Worm (Caenorhabditis elegans) whole organism, young adult: ENCODE data around the gene sel-7.

Experiments
- B0019.2 ChIP-seq: fragments of 200-800 bp; sonication (Bioruptor generic); conservative IDR thresholded peaks from 2 replicates; pipeline ENCODE4 v1.3.6; 2022; ENCODE audit warnings: missing genetic modification reagents, missing genetic modification characterization, missing compliant biosample characterization
- C06A6.2 ChIP-seq: fragments of 200-800 bp; sonication (Bioruptor generic); conservative IDR thresholded peaks from 2 replicates; pipeline ENCODE4 v1.3.6; 2022; ENCODE audit warnings: missing genetic modification characterization, missing compliant biosample characterization
- D2030.7 ChIP-seq: fragments of 200-800 bp; sonication (Bioruptor generic); IDR thresholded peaks from 2 replicates; pipeline ENCODE4 v1.3.6; 2022; ENCODE audit warnings: missing genetic modification reagents, missing genetic modification characterization, missing compliant biosample characterization
- F22D6.2 ChIP-seq: sonication (generic microtip); optimal IDR thresholded peaks from 2 replicates; lab custom pipeline; 2016; ENCODE audit warnings: mild to moderate bottlenecking, missing genetic modification characterization, missing compliant biosample characterization
- F57A8.1 ChIP-seq: fragments of 200-800 bp; sonication (Bioruptor generic); optimal IDR thresholded peaks from 2 replicates; lab custom pipeline; 2018; ENCODE audit warnings: mild to moderate bottlenecking, missing genetic modification characterization, moderate library complexity, missing compliant biosample characterization
- T26A5.8 ChIP-seq: sonication (generic microtip); optimal IDR thresholded peaks from 2 replicates; lab custom pipeline; 2016; ENCODE audit warnings: missing genetic modification characterization, missing compliant biosample characterization
- Y53G8AR.9 ChIP-seq: fragments of 200-800 bp; sonication (Bioruptor generic); conservative IDR thresholded peaks from 2 replicates; pipeline ENCODE4 v1.3.6; 2022; ENCODE audit warnings: missing genetic modification reagents, missing genetic modification characterization, missing compliant biosample characterization
- Y56A3A.18 ChIP-seq: fragments of 200-800 bp; sonication (Bioruptor generic); IDR thresholded peaks from 2 replicates; pipeline ENCODE4 v1.3.6; 2022; ENCODE audit warnings: missing genetic modification reagents, missing genetic modification characterization, missing compliant biosample characterization
- Y67H2A.10 ChIP-seq: fragments of 200-800 bp; sonication (Bioruptor generic); conservative IDR thresholded peaks from 2 replicates; pipeline ENCODE4 v1.3.6; 2022; ENCODE audit warnings: missing genetic modification reagents, missing genetic modification characterization, missing compliant biosample characterization
- akir-1 ChIP-seq: fragments of 200-800 bp; sonication (Bioruptor generic); optimal IDR thresholded peaks from 2 replicates; lab custom pipeline; 2018; ENCODE audit warnings: mild to moderate bottlenecking, missing genetic modification characterization, moderate library complexity, missing compliant biosample characterization
- aptf-3 ChIP-seq: fragments of 200-800 bp; sonication (Bioruptor generic); IDR thresholded peaks from 2 replicates; pipeline ENCODE4 v1.3.6; 2022; ENCODE audit warnings: missing genetic modification characterization, missing compliant biosample characterization
- bed-1 ChIP-seq: fragments of 200-800 bp; sonication (Bioruptor generic); IDR thresholded peaks from 2 replicates; pipeline ENCODE4 v1.3.6; 2022; ENCODE audit warnings: missing genetic modification reagents, missing genetic modification characterization, missing compliant biosample characterization
- bed-2 ChIP-seq: fragments of 200-800 bp; sonication (Bioruptor generic); IDR thresholded peaks from 2 replicates; pipeline ENCODE4 v1.3.6; 2022; ENCODE audit warnings: missing genetic modification reagents, missing genetic modification characterization, missing compliant biosample characterization
- ccch-3 ChIP-seq: fragments of 200-800 bp; sonication (Bioruptor generic); optimal IDR thresholded peaks from 2 replicates; lab custom pipeline; 2018; ENCODE audit warnings: mild to moderate bottlenecking, missing genetic modification characterization, missing compliant biosample characterization
- cebp-2 ChIP-seq: fragments of 200-800 bp; sonication (Bioruptor generic); IDR thresholded peaks from 2 replicates; pipeline ENCODE4 v1.3.6; 2022; ENCODE audit warnings: missing genetic modification characterization, missing compliant biosample characterization
- ceh-91 ChIP-seq: fragments of 200-800 bp; sonication (Bioruptor generic); IDR thresholded peaks from 2 replicates; pipeline ENCODE4 v1.3.6; 2022; ENCODE audit warnings: missing genetic modification reagents, missing genetic modification characterization, missing compliant biosample characterization
- chd-7 ChIP-seq: sonication (generic microtip); optimal IDR thresholded peaks from 2 replicates; lab custom pipeline; 2016; ENCODE audit warnings: mild to moderate bottlenecking, missing genetic modification characterization, moderate library complexity, missing compliant biosample characterization
- die-1 ChIP-seq: sonication (generic microtip); optimal IDR thresholded peaks from 2 replicates; lab custom pipeline; 2016; ENCODE audit warnings: missing genotype, mild to moderate bottlenecking, missing genetic modification characterization, missing compliant biosample characterization
- dox-1 ChIP-seq: fragments of 200-800 bp; sonication (Bioruptor generic); IDR thresholded peaks from 2 replicates; pipeline ENCODE4 v1.3.6; 2022; ENCODE audit warnings: missing genetic modification reagents, missing genetic modification characterization, missing compliant biosample characterization
- ekl-4 ChIP-seq: fragments of 200-800 bp; sonication (Bioruptor generic); IDR thresholded peaks from 2 replicates; pipeline ENCODE4 v1.3.6; 2022; ENCODE audit warnings: missing genetic modification reagents, missing genetic modification characterization, missing compliant biosample characterization
- fkh-3 ChIP-seq: sonication (generic microtip); optimal IDR thresholded peaks from 2 replicates; lab custom pipeline; 2016; ENCODE audit warnings: mild to moderate bottlenecking, missing genetic modification characterization, missing compliant biosample characterization
- hlh-26 ChIP-seq: fragments of 200-800 bp; sonication (Bioruptor generic); conservative IDR thresholded peaks from 2 replicates; pipeline ENCODE4 v1.3.6; 2022; ENCODE audit warnings: missing genetic modification reagents, missing genetic modification characterization, missing compliant biosample characterization
- hmg-1.2 ChIP-seq: fragments of 200-800 bp; sonication (Bioruptor generic); IDR thresholded peaks from 2 replicates; pipeline ENCODE4 v1.3.6; 2022; ENCODE audit warnings: missing genetic modification reagents, missing genetic modification characterization, missing compliant biosample characterization
- hmg-20 ChIP-seq: fragments of 200-800 bp; sonication (Bioruptor generic); IDR thresholded peaks from 2 replicates; pipeline ENCODE4 v1.3.6; 2022; ENCODE audit warnings: missing genetic modification reagents, missing genetic modification characterization, missing compliant biosample characterization
- hsf-1 ChIP-seq: fragments of 200-800 bp; sonication (Bioruptor generic); IDR thresholded peaks from 2 replicates; pipeline ENCODE4 v1.3.6; 2022; ENCODE audit warnings: missing genetic modification reagents, missing genetic modification characterization, missing compliant biosample characterization
- lag-1 ChIP-seq: fragments of 200-800 bp; sonication (Bioruptor generic); IDR thresholded peaks from 2 replicates; pipeline ENCODE4 v1.3.6; 2022; ENCODE audit warnings: missing genetic modification reagents, missing genetic modification characterization, missing compliant biosample characterization
- lin-40 ChIP-seq: sonication (generic microtip); optimal IDR thresholded peaks from 2 replicates; lab custom pipeline; 2016; ENCODE audit warnings: missing genetic modification characterization, mild to moderate bottlenecking, missing compliant biosample characterization, missing genotype, missing genetic modification reagents
- lin-54 ChIP-seq: fragments of 200-800 bp; sonication (Bioruptor generic); optimal IDR thresholded peaks from 2 replicates; lab custom pipeline; 2018; ENCODE audit warnings: mild to moderate bottlenecking, missing genetic modification characterization, missing compliant biosample characterization
- lsl-1 ChIP-seq: fragments of 200-800 bp; sonication (Bioruptor generic); optimal IDR thresholded peaks from 2 replicates; lab custom pipeline; 2018; ENCODE audit warnings: mild to moderate bottlenecking, missing genetic modification characterization, moderate library complexity, missing compliant biosample characterization
- madf-10 ChIP-seq: sonication (generic microtip); optimal IDR thresholded peaks from 2 replicates; lab custom pipeline; 2016; ENCODE audit warnings: mild to moderate bottlenecking, missing genetic modification characterization, missing compliant biosample characterization
- madf-6 ChIP-seq: fragments of 200-800 bp; sonication (Bioruptor generic); IDR thresholded peaks from 2 replicates; pipeline ENCODE4 v1.3.6; 2022; ENCODE audit warnings: missing genetic modification reagents, missing genetic modification characterization, missing compliant biosample characterization
- mcd-1 ChIP-seq: fragments of 200-800 bp; sonication (Bioruptor generic); IDR thresholded peaks from 2 replicates; pipeline ENCODE4 v1.3.6; 2022; ENCODE audit warnings: missing genetic modification reagents, missing genetic modification characterization, missing compliant biosample characterization
- mel-28 ChIP-seq: sonication (generic microtip); optimal IDR thresholded peaks from 2 replicates; lab custom pipeline; 2016; ENCODE audit warnings: borderline replicate concordance, mild to moderate bottlenecking, missing genetic modification characterization, missing compliant biosample characterization
- mes-4 ChIP-seq: sonication (generic microtip); optimal IDR thresholded peaks from 2 replicates; lab custom pipeline; 2016; ENCODE audit warnings: missing genotype, missing genetic modification characterization, missing compliant biosample characterization
- mxl-1 ChIP-seq: sonication (generic microtip); optimal IDR thresholded peaks from 2 replicates; lab custom pipeline; 2016; ENCODE audit warnings: missing genetic modification characterization, missing compliant biosample characterization
- nfya-2 ChIP-seq: fragments of 200-800 bp; sonication (Bioruptor generic); IDR thresholded peaks from 2 replicates; pipeline ENCODE4 v1.3.6; 2022; ENCODE audit warnings: missing genetic modification reagents, missing genetic modification characterization, missing compliant biosample characterization
- nfyb-1 ChIP-seq: fragments of 200-800 bp; sonication (Bioruptor generic); IDR thresholded peaks from 2 replicates; pipeline ENCODE4 v1.3.6; 2022; ENCODE audit warnings: missing genetic modification reagents, missing genetic modification characterization, missing compliant biosample characterization
- nhr-120 ChIP-seq: fragments of 200-800 bp; sonication (Bioruptor generic); IDR thresholded peaks from 2 replicates; pipeline ENCODE4 v1.3.6; 2022; ENCODE audit warnings: missing genetic modification characterization, missing compliant biosample characterization
- nhr-27 ChIP-seq: fragments of 200-800 bp; sonication (Bioruptor generic); optimal IDR thresholded peaks from 2 replicates; lab custom pipeline; 2018; ENCODE audit warnings: mild to moderate bottlenecking, missing genetic modification characterization, moderate library complexity, missing compliant biosample characterization
- nhr-80 ChIP-seq: sonication (generic microtip); optimal IDR thresholded peaks from 2 replicates; lab custom pipeline; 2016; ENCODE audit warnings: missing genetic modification characterization, missing compliant biosample characterization
- pha-4 ChIP-seq: fragments of 150-350 bp; sonication (generic microtip); optimal IDR thresholded peaks from 2 replicates; lab custom pipeline; 2014; ENCODE audit warnings: missing biosample characterization, missing genetic modification reagents, missing genetic modification characterization
- rpc-1 ChIP-seq, 2 experiments: fragments of 150-350 bp in 1 of 2; sonication (generic microtip) in 1 of 2; optimal IDR thresholded peaks; 2 replicates each; lab custom pipeline; 2014 to 2018; ENCODE audit warnings: missing biosample characterization in 1 of 2, missing genetic modification characterization in 1 of 2, missing genetic modification reagents in 1 of 2, missing genotype in 1 of 2
- sdz-38 ChIP-seq: sonication (generic microtip); optimal IDR thresholded peaks from 2 replicates; lab custom pipeline; 2016; ENCODE audit warnings: missing genotype, missing genetic modification characterization, missing compliant biosample characterization
- somi-1 ChIP-seq: fragments of 200-800 bp; sonication (Bioruptor generic); optimal IDR thresholded peaks from 2 replicates; lab custom pipeline; 2018; ENCODE audit warnings: mild to moderate bottlenecking, missing genetic modification characterization, missing compliant biosample characterization
- tbx-9 ChIP-seq: sonication (generic microtip); optimal IDR thresholded peaks from 2 replicates; lab custom pipeline; 2016; ENCODE audit warnings: borderline replicate concordance, missing genetic modification characterization, inconsistent platforms, missing compliant biosample characterization
- unc-62 ChIP-seq: fragments of 150-350 bp; optimal IDR thresholded peaks from 2 replicates; lab custom pipeline; 2014; ENCODE audit warnings: missing biosample characterization, missing genetic modification reagents, missing genetic modification characterization
- zfh-2 ChIP-seq: fragments of 200-800 bp; sonication (Bioruptor generic); conservative IDR thresholded peaks from 2 replicates; pipeline ENCODE4 v1.3.6; 2022; ENCODE audit warnings: missing genetic modification reagents, missing genetic modification characterization, missing compliant biosample characterization
- ztf-18 ChIP-seq: sonication (generic microtip); optimal IDR thresholded peaks from 2 replicates; lab custom pipeline; 2016; ENCODE audit warnings: missing genotype, mild to moderate bottlenecking, missing genetic modification characterization, missing compliant biosample characterization
- ztf-22 ChIP-seq: fragments of 200-800 bp; sonication (Bioruptor generic); optimal IDR thresholded peaks from 2 replicates; lab custom pipeline; 2018; ENCODE audit warnings: mild to moderate bottlenecking, missing genetic modification characterization, moderate library complexity, missing compliant biosample characterization
- ztf-6 ChIP-seq: fragments of 200-800 bp; sonication (Bioruptor generic); IDR thresholded peaks from 2 replicates; pipeline ENCODE4 v1.3.6; 2022; ENCODE audit warnings: missing genetic modification reagents, missing genetic modification characterization, missing compliant biosample characterization

sel-7 gene

ce11 chrX:14297209-14297608, 43.1 kb downstream of the sel-7 start (continued):
- peak; percentile 5 for TF ChIP-seq ztf-22
- peak; percentile 26 for TF ChIP-seq unc-62 (GFP tag; lab: Kevin White, UChicago)
- no peak for TF ChIP-seq lag-1 (GFP tag; lab: Robert Waterston, UW)
- TF ChIP-seq ccch-3 (GFP tag; lab: Kevin White, UChicago): no peak
- TF ChIP-seq madf-6: no peak
- TF ChIP-seq chd-7: peak; percentile 28
- peak; percentile 74 for TF ChIP-seq lin-40 (tag; lab: Kevin White, UChicago)
- no peak for TF ChIP-seq mes-4 (tag; lab: Kevin White, UChicago)
- no peak for TF ChIP-seq bed-2
- TF ChIP-seq tbx-9 (tag; lab: Kevin White, UChicago): no peak
- TF ChIP-seq F22D6.2 (tag; lab: Kevin White, UChicago): no peak
- TF ChIP-seq somi-1 (GFP tag; lab: Kevin White, UChicago): peak; percentile 45
- TF ChIP-seq nhr-80 (tag; lab: Kevin White, UChicago): peak; percentile 56
- no peak for TF ChIP-seq aptf-3
- 0 out of 2 replicates have a peak, but pooled peaks have one; percentile 43 for TF ChIP-seq ekl-4
- TF ChIP-seq hmg-1.2: peak; percentile 88
- peak; percentile 16 for TF ChIP-seq die-1
- TF ChIP-seq sdz-38 (tag; lab: Kevin White, UChicago): no peak
- TF ChIP-seq akir-1 (GFP tag; lab: Kevin White, UChicago): no peak
- TF ChIP-seq C06A6.2 (GFP tag; lab: Robert Waterston, UW): no peak
- TF ChIP-seq lin-54 (GFP tag; lab: Kevin White, UChicago): no peak
- TF ChIP-seq pha-4 (tag; lab: Kevin White, UChicago): no peak
- no peak for TF ChIP-seq ceh-91 (GFP tag; lab: Robert Waterston, UW)
- TF ChIP-seq cebp-2 (GFP tag; lab: Robert Waterston, UW): 0 out of 2 replicates have a peak, but pooled peaks have one; percentile 69
- no peak for TF ChIP-seq fkh-3 (tag; lab: Kevin White, UChicago)
- TF ChIP-seq mcd-1: peak; percentile 60
- peak; percentile 82 for TF ChIP-seq nfyb-1 (GFP tag; lab: Robert Waterston, UW)
- TF ChIP-seq dox-1 (GFP tag; lab: Robert Waterston, UW): peak; percentile 75; the same call in 1 of the 2 replicates
- TF ChIP-seq mxl-1: no peak
- no peak for TF ChIP-seq Y67H2A.10 (GFP tag; lab: Robert Waterston, UW)
- TF ChIP-seq nhr-120: no peak
- no peak for TF ChIP-seq T26A5.8 (tag; lab: Kevin White, UChicago)
- no peak; the same call in 1 of the 2 replicates for TF ChIP-seq hmg-20
- no peak for TF ChIP-seq nfya-2 (GFP tag; lab: Robert Waterston, UW)
- 0 out of 2 replicates have a peak, but pooled peaks have one; percentile 17 for TF ChIP-seq Y56A3A.18 (GFP tag; lab: Robert Waterston, UW)
- TF ChIP-seq B0019.2: no peak
- TF ChIP-seq bed-1: no peak
- TF ChIP-seq lsl-1: no peak
- TF ChIP-seq hsf-1: no peak
- TF ChIP-seq nhr-27 (tag; lab: Kevin White, UChicago): no peak
- TF ChIP-seq madf-10 (tag; lab: Kevin White, UChicago): peak; percentile 36
- no peak for TF ChIP-seq D2030.7 (GFP tag; lab: Robert Waterston, UW)
- no peak for TF ChIP-seq ztf-18 (tag; lab: Kevin White, UChicago)
- no peak for TF ChIP-seq rpc-1 (optimal IDR thresholded peaks at IDR 0.05; lab: Kevin White, UChicago)
- TF ChIP-seq rpc-1 (tag; optimal IDR thresholded peaks at IDR 0.05; lab: Kevin White, UChicago): no peak
- no peak for TF ChIP-seq hlh-26 (GFP tag; lab: Robert Waterston, UW)
- TF ChIP-seq Y53G8AR.9: no peak
- no peak for TF ChIP-seq ztf-6 (GFP tag; lab: Robert Waterston, UW)
- no peak for TF ChIP-seq F57A8.1 (GFP tag; lab: Kevin White, UChicago)
- TF ChIP-seq zfh-2 (GFP tag; lab: Robert Waterston, UW): peak; percentile 93
- no peak for TF ChIP-seq mel-28 (tag; lab: Kevin White, UChicago)
